Worm (Caenorhabditis elegans): ENCODE data around the gene dhs-29.

DNA sequence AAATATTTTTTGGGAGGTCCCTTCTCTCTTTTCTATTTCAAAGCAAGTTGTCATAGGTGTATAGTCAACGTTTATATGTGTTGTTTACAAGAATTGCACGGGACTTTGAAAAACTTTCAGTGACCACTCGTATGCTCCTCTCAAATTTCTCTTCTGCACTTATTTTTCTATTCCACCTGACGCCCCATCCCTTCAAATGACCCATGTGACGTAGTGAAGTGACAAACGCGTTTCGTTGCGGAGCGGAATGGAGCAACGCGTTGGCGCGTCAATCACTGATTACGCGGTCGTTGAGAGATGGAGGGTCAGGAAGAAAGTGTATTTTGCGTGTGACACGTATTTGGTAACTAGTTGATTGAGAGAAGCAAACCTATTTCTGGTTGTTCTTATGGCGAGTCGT lies 28.7 kb downstream of the dhs-29 start:
- TF ChIP-seq eor-1 (tag; optimal IDR thresholded peaks at IDR 0.05) (no peak), ama-1 (optimal IDR thresholded peaks at IDR 0.05) (no peak), mdl-1 (tag; optimal IDR thresholded peaks at IDR 0.05) (no peak), nhr-28 (tag; optimal IDR thresholded peaks at IDR 0.05) (no peak), lin-39 (tag; optimal IDR thresholded peaks at IDR 0.05) (no peak), nhr-67 (tag; optimal IDR thresholded peaks at IDR 0.05) (no peak), ztf-4 (tag; optimal IDR thresholded peaks at IDR 0.05) (no peak)
